Worm (Caenorhabditis elegans) whole organism, L4/young adult: ENCODE results near the gene gst-6.
"Not testable (repeated sequence)": the region's sequence is repeated elsewhere in the genome, so short reads cannot be mapped to it uniquely, and the experiment has no call there.

Experiments used
- W03F9.2 ChIP-seq: fragments of 150-350 bp; optimal IDR thresholded peaks from 2 replicates; lab custom pipeline; 2014; ENCODE audit warnings: missing biosample characterization, missing genetic modification characterization
- dao-5 ChIP-seq: sonication (generic microtip); optimal IDR thresholded peaks from 2 replicates; lab custom pipeline; 2016; ENCODE audit warnings: missing genotype, missing genetic modification characterization, moderate library complexity, missing compliant biosample characterization
- him-1 ChIP-seq: sonication (generic microtip); optimal IDR thresholded peaks from 2 replicates; lab custom pipeline; 2016; ENCODE audit warnings: missing genotype, missing genetic modification reagents, missing genetic modification characterization, missing compliant biosample characterization

The gst-6 gene

DNA sequence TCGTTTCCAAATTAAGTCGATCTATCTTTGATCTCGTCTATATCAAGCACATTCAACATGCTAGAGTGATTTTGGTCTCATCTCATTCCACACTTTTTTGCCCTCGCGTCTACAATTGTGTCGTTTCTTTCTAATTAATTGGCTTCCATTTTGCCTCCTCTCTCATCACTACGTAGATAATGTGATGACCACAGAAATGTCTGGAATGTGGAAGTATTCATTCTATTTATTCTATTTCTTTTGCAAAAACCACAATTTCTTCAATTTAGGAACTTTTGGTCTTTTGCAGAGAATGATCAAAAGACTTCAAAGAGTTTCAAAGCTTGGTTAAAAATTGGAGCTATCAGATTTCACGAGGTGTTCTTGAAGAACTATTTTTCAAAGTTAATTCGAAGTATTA is 35.9 kb downstream of the gst-6 start:
- no peak for TF ChIP-seq W03F9.2

ce11 chrII:4916462-4916861 is 36.8 kb downstream of the gst-6 start, which contains the start of gene msp-31:
TSS of gene msp-31 (minus strand) at chrII:4916562.
- not testable (repeated sequence) for TF ChIP-seq W03F9.2, him-1, dao-5

ce11 chrII:4918501-4919021 is 38.9 kb downstream of the gst-6 start:
- TF ChIP-seq him-1 (no peak), W03F9.2 (no peak), dao-5 (no peak)

DNA sequence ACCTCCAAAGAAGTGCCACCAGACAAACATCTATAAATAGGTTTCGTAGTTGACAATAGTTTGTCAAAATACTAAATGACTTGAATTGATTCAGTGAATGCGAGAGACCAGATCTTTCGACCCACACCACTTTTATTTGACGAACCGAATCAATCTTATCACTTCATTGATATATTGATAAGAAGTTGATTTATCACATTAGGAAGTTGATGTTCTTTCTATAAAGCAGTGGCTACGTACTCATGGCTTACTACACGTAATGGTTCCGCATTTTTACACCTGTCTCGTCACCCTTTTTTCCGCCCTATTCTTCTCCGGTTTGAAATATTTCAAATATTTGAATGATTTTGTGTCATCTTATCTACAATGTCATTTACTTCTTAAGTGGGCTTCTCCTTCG is 40.9 kb downstream of the gst-6 start:
- no peak for TF ChIP-seq dao-5
- no peak for TF ChIP-seq him-1
- TF ChIP-seq W03F9.2: no peak

DNA sequence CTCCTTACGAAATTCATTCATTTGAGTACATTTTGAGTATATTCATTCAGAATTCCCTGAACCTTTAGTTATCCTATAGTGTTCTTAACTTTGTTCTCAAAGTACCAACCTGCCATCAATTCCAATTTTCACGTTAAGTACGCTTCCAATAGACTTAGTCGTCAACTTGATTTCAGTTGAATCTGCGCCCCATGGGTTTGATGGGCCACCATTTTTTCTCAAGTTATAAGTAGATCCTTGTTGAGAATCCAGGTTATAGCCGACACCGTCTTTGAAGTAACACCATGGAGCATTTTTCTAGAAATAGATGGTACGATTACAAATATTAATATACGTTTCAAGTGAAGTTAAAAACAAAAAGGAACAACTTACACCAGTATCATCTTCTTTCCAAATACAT is 45.0 kb downstream of the gst-6 start:
- TF ChIP-seq dao-5 (no peak), W03F9.2 (no peak)

DNA sequence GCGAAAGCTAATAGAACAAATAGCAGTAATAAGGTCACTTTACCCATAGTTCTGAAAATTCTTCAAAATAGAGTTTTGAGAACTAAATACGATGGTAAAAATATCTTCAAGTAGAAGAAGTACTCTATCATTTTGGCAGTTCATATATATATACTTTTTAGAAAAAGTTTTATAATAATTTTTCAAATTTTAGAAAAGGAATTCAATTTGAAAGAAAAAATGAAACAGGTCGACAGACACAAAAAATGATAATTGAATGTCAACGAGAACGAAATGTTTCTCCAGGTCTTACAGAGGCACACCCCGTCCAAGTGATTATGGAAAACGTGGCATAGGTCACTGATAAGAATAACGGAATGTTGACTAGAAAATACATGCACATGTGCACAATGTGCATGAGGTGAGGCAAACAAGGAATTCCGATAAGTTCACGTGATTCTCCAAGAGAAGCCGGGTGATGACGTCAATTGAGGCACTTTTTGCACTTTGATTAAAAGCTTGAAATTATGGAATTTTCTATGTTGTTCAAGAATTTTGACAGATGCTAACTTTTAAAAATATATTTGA is 45.6 kb downstream of the gst-6 start, which contains the start of gene aagr-2:
Gene aagr-2 (minus strand): TSS at position 51 of the 567 bp plus-strand sequence.
- TF ChIP-seq dao-5 (no peak), him-1 (no peak), W03F9.2 (no peak)
